Fruit fly (Drosophila melanogaster): ENCODE measurements around the gene CG15399.

- no peak for TF ChIP-seq fd85E (GFP tag; optimal IDR thresholded peaks at IDR 0.05)
- TF ChIP-seq ss (GFP tag; optimal IDR thresholded peaks at IDR 0.05): no peak
- TF ChIP-seq Gug (GFP tag; IDR thresholded peaks at IDR 0.05): no peak
- no peak for TF ChIP-seq topi (GFP tag; optimal IDR thresholded peaks at IDR 0.05)
- no peak for TF ChIP-seq pdm3 (GFP tag; optimal IDR thresholded peaks at IDR 0.05)
- TF ChIP-seq CG6276 (GFP tag; optimal IDR thresholded peaks at IDR 0.05): no peak
- no peak for TF ChIP-seq Eip93F (GFP tag; optimal IDR thresholded peaks at IDR 0.05)
- no peak for TF ChIP-seq Lpt (GFP tag; optimal IDR thresholded peaks at IDR 0.05)
- no peak for TF ChIP-seq CG11762 (GFP tag; optimal IDR thresholded peaks at IDR 0.05; ENCODE audit: insufficient read depth)
- no peak for TF ChIP-seq Ets96B (tag; optimal IDR thresholded peaks at IDR 0.05)
- no peak for TF ChIP-seq esn (GFP tag; optimal IDR thresholded peaks at IDR 0.05)
Observed at dm6 chr2L:2799909-2800478, 28.4 kb upstream of the CG15399 start, which contains the start of gene Syt1.

All from whole organism, prepupa.